Worm (Caenorhabditis elegans) whole organism, L4 larva: ENCODE measurements around the gene cdc-48.1.

Source experiments
- F10B5.3 ChIP-seq: sonication (generic microtip); optimal IDR thresholded peaks from 2 replicates; lab custom pipeline; 2016; ENCODE audit warnings: mild to moderate bottlenecking, missing genetic modification characterization, missing compliant biosample characterization
- F26F4.8 ChIP-seq: fragments of 200-800 bp; sonication (Bioruptor generic); conservative IDR thresholded peaks from 2 replicates; pipeline ENCODE4 v1.3.6; 2022; ENCODE audit warnings: missing genetic modification characterization, missing compliant biosample characterization
- F37D6.2 ChIP-seq: sonication (generic microtip); optimal IDR thresholded peaks from 2 replicates; lab custom pipeline; 2016; ENCODE audit warnings: mild to moderate bottlenecking, missing genetic modification characterization, missing compliant biosample characterization
- T20F7.1 ChIP-seq: fragments of 200-800 bp; sonication (Bioruptor generic); optimal IDR thresholded peaks from 2 replicates; lab custom pipeline; 2018; ENCODE audit warnings: mild to moderate bottlenecking, missing genetic modification characterization, missing compliant biosample characterization
- Y105C5A.15 ChIP-seq: fragments of 200-800 bp; sonication (Bioruptor generic); IDR thresholded peaks from 2 replicates; pipeline ENCODE4 v1.3.6; 2022; ENCODE audit warnings: missing genetic modification characterization, missing compliant biosample characterization
- Y48G9A.11 ChIP-seq: fragments of 200-800 bp; sonication (Bioruptor generic); IDR thresholded peaks from 2 replicates; pipeline ENCODE4 v1.3.6; 2022; ENCODE audit warnings: missing genetic modification reagents, missing genetic modification characterization, missing compliant biosample characterization
- Y5F2A.4 ChIP-seq: fragments of 200-800 bp; sonication (Bioruptor generic); optimal IDR thresholded peaks from 2 replicates; lab custom pipeline; 2018; ENCODE audit warnings: mild to moderate bottlenecking, missing genetic modification characterization, missing compliant biosample characterization
- Y75B8A.6 ChIP-seq: fragments of 200-800 bp; sonication (Bioruptor generic); IDR thresholded peaks from 2 replicates; pipeline ENCODE4 v1.3.6; 2022; ENCODE audit warnings: missing genetic modification reagents, missing genetic modification characterization, missing compliant biosample characterization
- ZK337.2 ChIP-seq: fragments of 200-800 bp; sonication (Bioruptor generic); IDR thresholded peaks from 2 replicates; pipeline ENCODE4 v1.3.6; 2022; ENCODE audit warnings: missing genetic modification reagents, missing genetic modification characterization, missing compliant biosample characterization
- aha-1 ChIP-seq: fragments of 150-350 bp; peaks from one replicate; lab custom pipeline; 2014; ENCODE audit warnings: missing biosample characterization, missing genetic modification characterization
- ceh-28 ChIP-seq: fragments of 150-350 bp; optimal IDR thresholded peaks from 2 replicates; lab custom pipeline; 2014; ENCODE audit warnings: missing biosample characterization, missing genetic modification reagents, missing genetic modification characterization
- ceh-32 ChIP-seq: sonication (generic microtip); optimal IDR thresholded peaks from 2 replicates; lab custom pipeline; 2016; ENCODE audit warnings: mild to moderate bottlenecking, missing genetic modification characterization, missing compliant biosample characterization; ENCODE audit not compliant: poor library complexity
- ceh-44 ChIP-seq: fragments of 200-800 bp; sonication (Bioruptor generic); IDR thresholded peaks from 2 replicates; pipeline ENCODE4 v1.3.6; 2022; ENCODE audit warnings: missing genetic modification reagents, missing genetic modification characterization, missing compliant biosample characterization
- ces-1 ChIP-seq: fragments of 150-350 bp; sonication (generic microtip); optimal IDR thresholded peaks from 4 replicates; lab custom pipeline; 2014; ENCODE audit warnings: missing biosample characterization, missing genetic modification reagents, missing genetic modification characterization
- daf-16 ChIP-seq, 3 experiments: sonication (generic microtip); optimal IDR thresholded peaks; 2 replicates each; lab custom pipeline; 2016 to 2017; ENCODE audit warnings: missing genetic modification characterization in 3 of 3, missing genetic modification reagents in 3 of 3, mild to moderate bottlenecking in 2 of 3, missing compliant biosample characterization in 2 of 3, missing biosample characterization in 1 of 3, moderate library complexity in 1 of 3
- daf-19 ChIP-seq: fragments of 200-800 bp; sonication (Bioruptor generic); conservative IDR thresholded peaks from 2 replicates; pipeline ENCODE4 v1.3.6; 2022; ENCODE audit warnings: missing genetic modification characterization, missing compliant biosample characterization
- dmd-9 ChIP-seq: fragments of 200-800 bp; sonication (Bioruptor generic); IDR thresholded peaks from 2 replicates; pipeline ENCODE4 v1.3.6; 2022; ENCODE audit warnings: missing genetic modification reagents, missing genetic modification characterization, missing compliant biosample characterization
- dpl-1 ChIP-seq: fragments of 150-350 bp; optimal IDR thresholded peaks from 2 replicates; lab custom pipeline; 2014; ENCODE audit warnings: missing biosample characterization, missing genetic modification reagents, missing genetic modification characterization
- dve-1 ChIP-seq: sonication (generic microtip); optimal IDR thresholded peaks from 2 replicates; lab custom pipeline; 2017; ENCODE audit warnings: antibody characterized with exemption, mild to moderate bottlenecking, missing genetic modification characterization, missing compliant biosample characterization; ENCODE audit not compliant: insufficient read depth
- egl-43 ChIP-seq: fragments of 200-800 bp; sonication (Bioruptor generic); IDR thresholded peaks from 2 replicates; pipeline ENCODE4 v1.3.6; 2022; ENCODE audit warnings: missing genetic modification reagents, missing genetic modification characterization, missing compliant biosample characterization
- hif-1 ChIP-seq, 2 experiments: sonication (generic microtip); optimal IDR thresholded peaks; 2 replicates each; lab custom pipeline; 2016 to 2017; ENCODE audit warnings: missing compliant biosample characterization in 2 of 2, missing genetic modification characterization in 2 of 2, missing genetic modification reagents in 2 of 2, missing genotype in 2 of 2, mild to moderate bottlenecking in 1 of 2
- hmg-1.1 ChIP-seq: fragments of 200-800 bp; sonication (Bioruptor generic); IDR thresholded peaks from 2 replicates; pipeline ENCODE4 v1.3.6; 2022; ENCODE audit warnings: missing genetic modification reagents, missing genetic modification characterization, missing compliant biosample characterization
- lin-13 ChIP-seq: fragments of 150-350 bp; optimal IDR thresholded peaks from 2 replicates; lab custom pipeline; 2014; ENCODE audit warnings: missing biosample characterization, missing genetic modification reagents, missing genetic modification characterization
- lin-29 ChIP-seq: fragments of 200-800 bp; sonication (Bioruptor generic); IDR thresholded peaks from 2 replicates; pipeline ENCODE4 v1.3.6; 2022; ENCODE audit warnings: missing genetic modification reagents, missing genetic modification characterization, missing compliant biosample characterization
- lin-38 ChIP-seq: fragments of 200-800 bp; sonication (Bioruptor generic); IDR thresholded peaks from 2 replicates; pipeline ENCODE4 v1.3.6; 2022; ENCODE audit warnings: missing genetic modification reagents, missing genetic modification characterization, missing compliant biosample characterization
- lsy-2 ChIP-seq, 2 experiments: fragments of 150-350 bp in 1 of 2; sonication (generic microtip) in 1 of 2; optimal IDR thresholded peaks; 2 replicates each; lab custom pipeline; 2014 to 2017; ENCODE audit warnings: missing biosample characterization in 2 of 2, missing genetic modification characterization in 2 of 2
- mdl-1 ChIP-seq, 2 experiments: fragments of 150-350 bp in 1 of 2; sonication (generic microtip) in 1 of 2; optimal IDR thresholded peaks; 2 replicates each; lab custom pipeline; 2014 to 2017; ENCODE audit warnings: missing biosample characterization in 2 of 2, missing genetic modification characterization in 2 of 2
- mes-2 ChIP-seq: sonication (generic microtip); optimal IDR thresholded peaks from 2 replicates; lab custom pipeline; 2016; ENCODE audit warnings: missing genotype, mild to moderate bottlenecking, missing genetic modification characterization, missing compliant biosample characterization; ENCODE audit not compliant: poor library complexity, severe bottlenecking
- mxl-2 ChIP-seq: fragments of 200-800 bp; sonication (Bioruptor generic); conservative IDR thresholded peaks from 2 replicates; pipeline ENCODE4 v1.3.6; 2022; ENCODE audit warnings: missing genetic modification reagents, missing genetic modification characterization, missing compliant biosample characterization
- nhr-10 ChIP-seq: fragments of 150-350 bp; optimal IDR thresholded peaks from 2 replicates; lab custom pipeline; 2014; ENCODE audit warnings: missing biosample characterization, missing genetic modification characterization
- nhr-102 ChIP-seq: sonication (generic microtip); optimal IDR thresholded peaks from 2 replicates; lab custom pipeline; 2016; ENCODE audit warnings: mild to moderate bottlenecking, missing genetic modification characterization, moderate library complexity, missing compliant biosample characterization
- nhr-48 ChIP-seq: sonication (generic microtip); optimal IDR thresholded peaks from 2 replicates; lab custom pipeline; 2016; ENCODE audit warnings: mild to moderate bottlenecking, missing genetic modification characterization, missing compliant biosample characterization
- nhr-6 ChIP-seq: fragments of 150-350 bp; optimal IDR thresholded peaks from 2 replicates; lab custom pipeline; 2014; ENCODE audit warnings: missing biosample characterization, missing genetic modification characterization
- nhr-76 ChIP-seq: fragments of 150-350 bp; optimal IDR thresholded peaks from 2 replicates; lab custom pipeline; 2014; ENCODE audit warnings: missing biosample characterization, missing genetic modification characterization
- php-3 ChIP-seq: fragments of 200-800 bp; sonication (Bioruptor generic); IDR thresholded peaks from 2 replicates; pipeline ENCODE4 v1.3.6; 2022; ENCODE audit warnings: missing genetic modification reagents, missing genetic modification characterization, missing compliant biosample characterization
- saeg-2 ChIP-seq: fragments of 200-800 bp; sonication (Bioruptor generic); IDR thresholded peaks from 2 replicates; pipeline ENCODE4 v1.3.6; 2022; ENCODE audit warnings: missing genetic modification reagents, missing genetic modification characterization, missing compliant biosample characterization
- sdz-12 ChIP-seq: fragments of 200-800 bp; sonication (Bioruptor generic); optimal IDR thresholded peaks from 2 replicates; lab custom pipeline; 2018; ENCODE audit warnings: mild to moderate bottlenecking, missing genetic modification characterization, missing compliant biosample characterization
- snpc-1.2 ChIP-seq: fragments of 200-800 bp; sonication (Bioruptor generic); IDR thresholded peaks from 2 replicates; pipeline ENCODE4 v1.3.6; 2022; ENCODE audit warnings: missing genetic modification reagents, missing genetic modification characterization, missing compliant biosample characterization
- snpc-4 ChIP-seq: fragments of 150-350 bp; optimal IDR thresholded peaks from 2 replicates; lab custom pipeline; 2014; ENCODE audit warnings: missing biosample characterization, missing genetic modification characterization
- unc-130 ChIP-seq: sonication (generic microtip); optimal IDR thresholded peaks from 2 replicates; lab custom pipeline; 2016; ENCODE audit warnings: missing genetic modification reagents, missing genetic modification characterization, missing compliant biosample characterization
- unc-39 ChIP-seq: sonication (generic microtip); optimal IDR thresholded peaks from 2 replicates; lab custom pipeline; 2017; ENCODE audit warnings: missing biosample characterization, missing genetic modification characterization
- vab-7 ChIP-seq: fragments of 200-800 bp; sonication (Bioruptor generic); IDR thresholded peaks from 2 replicates; pipeline ENCODE4 v1.3.6; 2022; ENCODE audit warnings: missing genetic modification reagents, missing genetic modification characterization, missing compliant biosample characterization
- zfp-2 ChIP-seq: sonication (generic microtip); optimal IDR thresholded peaks from 2 replicates; lab custom pipeline; 2016; ENCODE audit warnings: mild to moderate bottlenecking, missing genetic modification characterization, missing compliant biosample characterization
- zip-2 ChIP-seq: fragments of 150-350 bp; optimal IDR thresholded peaks from 2 replicates; lab custom pipeline; 2014; ENCODE audit warnings: missing biosample characterization, missing genetic modification characterization
- ztf-11 ChIP-seq: fragments of 150-350 bp; optimal IDR thresholded peaks from 2 replicates; lab custom pipeline; 2014; ENCODE audit warnings: missing biosample characterization, missing genetic modification characterization
- ztf-7 ChIP-seq: fragments of 150-350 bp; optimal IDR thresholded peaks from 2 replicates; lab custom pipeline; 2014; ENCODE audit warnings: missing biosample characterization, missing genetic modification characterization

The cdc-48.1 gene

DNA sequence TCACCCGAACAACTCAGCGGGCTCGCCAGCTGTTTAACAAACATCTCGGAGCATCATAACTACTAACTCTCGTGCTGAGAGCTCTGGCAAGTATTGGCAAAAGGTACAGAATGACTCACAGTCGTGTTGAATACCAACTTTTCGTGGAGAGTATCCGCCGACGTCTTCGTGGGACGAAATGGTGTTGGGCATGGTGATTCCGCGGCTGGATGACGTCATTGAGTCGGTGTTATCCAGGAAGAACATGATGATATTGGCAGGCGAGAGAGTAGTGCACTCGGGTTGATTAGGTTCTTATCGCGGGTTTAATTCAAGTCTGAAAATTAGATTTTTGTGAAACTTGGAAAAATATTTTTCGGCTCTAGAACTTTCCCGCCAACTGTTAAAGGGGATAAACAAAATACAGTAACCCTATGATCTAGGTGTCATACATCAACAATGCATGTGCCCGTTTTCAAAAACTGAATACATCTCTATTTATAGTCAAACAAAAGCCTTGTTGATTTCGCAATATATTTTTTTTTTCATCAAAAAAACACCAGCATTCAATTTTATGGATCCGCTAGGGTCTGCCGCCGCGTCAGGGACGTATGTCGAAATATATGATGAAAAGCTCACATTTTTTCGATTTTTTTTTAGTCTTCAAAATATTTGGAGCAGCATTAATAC lies 9.7 kb downstream of the cdc-48.1 start (continued):
- TF ChIP-seq unc-39 (tag; lab: Kevin White, UChicago) (no peak), mes-2 (no peak), zip-2 (no peak), ceh-32 (tag; lab: Kevin White, UChicago) (no peak), lin-29 (GFP tag; lab: Robert Waterston, UW) (no peak), nhr-76 (no peak), daf-19 (GFP tag; lab: Robert Waterston, UW) (no peak), ZK337.2 (GFP tag; lab: Robert Waterston, UW) (no peak), nhr-48 (tag; lab: Kevin White, UChicago) (no peak), ztf-11 (tag; lab: Kevin White, UChicago) (no peak), saeg-2 (GFP tag; lab: Robert Waterston, UW) (no peak), lin-38 (GFP tag; lab: Robert Waterston, UW) (no peak), ceh-28 (tag; lab: Kevin White, UChicago) (no peak), Y5F2A.4 (GFP tag; lab: Kevin White, UChicago) (no peak), egl-43 (0 out of 2 replicates have a peak, but pooled peaks have one; percentile 25), F26F4.8 (GFP tag; lab: Robert Waterston, UW) (no peak), T20F7.1 (GFP tag; lab: Kevin White, UChicago) (peak; percentile 32), daf-16 (GFP tag; optimal IDR thresholded peaks at IDR 0.05; lab: Kevin White, UChicago) (no peak), daf-16 (tag; optimal IDR thresholded peaks at IDR 0.05; lab: Kevin White, UChicago) (peak; percentile 12), ceh-44 (no peak), ztf-7 (tag; lab: Kevin White, UChicago) (no peak), Y48G9A.11 (GFP tag; lab: Robert Waterston, UW) (no peak), aha-1 (peak; percentile 85), mxl-2 (GFP tag; lab: Robert Waterston, UW) (no peak), dve-1 (tag; lab: Kevin White, UChicago) (no peak)

DNA sequence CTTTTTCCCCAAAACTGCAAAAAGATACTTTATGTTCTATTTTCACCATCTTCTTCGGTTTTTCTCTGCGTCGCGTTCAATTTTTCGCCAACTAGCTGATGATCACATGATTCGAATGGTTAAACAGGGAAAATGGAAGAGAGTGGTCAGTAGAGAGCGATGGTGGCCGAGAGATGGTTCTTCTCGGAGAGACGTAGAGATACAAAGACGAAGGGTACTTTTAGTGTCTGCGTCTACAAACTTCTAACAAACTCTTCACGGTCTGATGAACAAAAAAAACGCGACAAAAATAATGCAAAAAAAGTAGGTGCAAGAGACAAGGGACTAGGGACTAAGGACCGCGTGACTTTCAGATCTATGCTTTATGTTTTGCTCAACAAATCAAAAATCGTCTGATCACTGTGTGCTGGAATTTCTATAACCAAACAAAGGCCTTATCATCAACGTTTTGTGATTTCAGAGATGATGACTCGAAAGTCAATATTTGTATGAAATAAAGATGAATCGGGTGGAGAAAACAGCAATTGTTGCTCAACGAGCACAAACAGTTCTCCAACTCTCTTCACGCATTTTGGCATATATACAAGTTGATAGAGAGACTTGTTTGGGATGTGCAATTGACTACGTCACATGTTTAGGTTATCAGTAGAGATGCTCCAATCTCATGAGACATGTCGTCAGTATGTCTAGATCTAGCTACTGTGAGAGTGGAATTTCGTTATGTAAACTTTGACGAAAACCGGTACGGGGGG lies 11.0 kb downstream of the cdc-48.1 start:
- peak; percentile 72 for TF ChIP-seq nhr-102
- TF ChIP-seq lin-13 (GFP tag; lab: Kevin White, UChicago), result no peak
- TF ChIP-seq dmd-9 (GFP tag; lab: Robert Waterston, UW), result no peak
- peak; percentile 7 for TF ChIP-seq sdz-12 (GFP tag; lab: Kevin White, UChicago)
- TF ChIP-seq nhr-10 (tag; lab: Kevin White, UChicago), result peak; percentile 82
- peak; percentile 70 for TF ChIP-seq F37D6.2
- TF ChIP-seq mdl-1 (tag; optimal IDR thresholded peaks at IDR 0.05; lab: Kevin White, UChicago), result peak; percentile 76 to 91
- TF ChIP-seq ztf-7 (tag; lab: Kevin White, UChicago), result peak; percentile 61
- TF ChIP-seq snpc-4 (tag; lab: Kevin White, UChicago), result no peak
- TF ChIP-seq Y105C5A.15 (GFP tag; lab: Robert Waterston, UW), result 0 out of 2 replicates have a peak, but pooled peaks have one; percentile 24
- TF ChIP-seq hmg-1.1 (GFP tag; lab: Robert Waterston, UW), result peak; percentile 80
- no peak for TF ChIP-seq zfp-2 (tag; lab: Kevin White, UChicago)
- peak; percentile 25 to 69 for TF ChIP-seq hif-1 (tag; optimal IDR thresholded peaks at IDR 0.05; lab: Kevin White, UChicago)
- peak; percentile 67 for TF ChIP-seq T20F7.1 (GFP tag; lab: Kevin White, UChicago)
- peak; percentile 66 for TF ChIP-seq nhr-6 (tag; lab: Kevin White, UChicago)
- no peak for TF ChIP-seq unc-39 (tag; lab: Kevin White, UChicago)
- TF ChIP-seq daf-19 (GFP tag; lab: Robert Waterston, UW), result no peak
- no peak for TF ChIP-seq Y5F2A.4 (GFP tag; lab: Kevin White, UChicago)
- peak; percentile 76 to 92 for TF ChIP-seq lsy-2 (tag; optimal IDR thresholded peaks at IDR 0.05; lab: Kevin White, UChicago)
- TF ChIP-seq Y75B8A.6 (GFP tag; lab: Robert Waterston, UW), result 0 out of 2 replicates have a peak, but pooled peaks have one; percentile 74
- no peak for TF ChIP-seq snpc-1.2 (GFP tag; lab: Robert Waterston, UW)
- peak; percentile 63 for TF ChIP-seq ces-1 (GFP tag; lab: Kevin White, UChicago)
- peak in 1 of 2 experiments; percentile 79 for TF ChIP-seq daf-16 (GFP tag; optimal IDR thresholded peaks at IDR 0.05; lab: Kevin White, UChicago)
- TF ChIP-seq daf-16 (tag; optimal IDR thresholded peaks at IDR 0.05; lab: Kevin White, UChicago), result peak; percentile 86
- no peak for TF ChIP-seq F10B5.3 (tag; lab: Kevin White, UChicago)
- TF ChIP-seq dpl-1 (GFP tag; lab: Kevin White, UChicago), result peak; percentile 64
- TF ChIP-seq vab-7 (GFP tag; lab: Robert Waterston, UW), result peak; percentile 46; the same call in 1 of the 2 replicates
- peak; percentile 64 for TF ChIP-seq nhr-76
- no peak for TF ChIP-seq unc-130 (GFP tag; lab: Kevin White, UChicago)
- peak; percentile 40 for TF ChIP-seq php-3 (GFP tag; lab: Robert Waterston, UW)
